Worm (Caenorhabditis elegans) whole organism, L3 larva: Measurements from ENCODE around the gene ZK795.2.
A peak's percentile ranks its signal among the peaks of the same experiment; 100 is the strongest.

Source experiments
- R02D3.7 ChIP-seq: fragments of 150-350 bp; optimal IDR thresholded peaks from 2 replicates; lab custom pipeline; 2014; ENCODE audit warnings: missing biosample characterization, missing genetic modification characterization
- ZK546.5 ChIP-seq: sonication (generic microtip); optimal IDR thresholded peaks from 2 replicates; lab custom pipeline; 2017; ENCODE audit warnings: missing biosample characterization, missing genetic modification characterization
- ama-1 ChIP-seq: fragments of 150-350 bp; optimal IDR thresholded peaks from 2 replicates; lab custom pipeline; 2018
- ceh-28 ChIP-seq: fragments of 150-350 bp; optimal IDR thresholded peaks from 2 replicates; lab custom pipeline; 2014; ENCODE audit warnings: missing biosample characterization, missing genetic modification reagents, missing genetic modification characterization
- ceh-82 ChIP-seq: fragments of 150-350 bp; optimal IDR thresholded peaks from 2 replicates; lab custom pipeline; 2014; ENCODE audit warnings: missing biosample characterization, missing genetic modification characterization
- daf-12 ChIP-seq: fragments of 150-350 bp; optimal IDR thresholded peaks from 2 replicates; lab custom pipeline; 2014; ENCODE audit warnings: missing biosample characterization, missing genetic modification reagents, missing genetic modification characterization
- egl-27 ChIP-seq: sonication (generic microtip); optimal IDR thresholded peaks from 4 replicates; lab custom pipeline; 2017; ENCODE audit warnings: missing biosample characterization, missing genetic modification reagents, missing genetic modification characterization
- egl-5 ChIP-seq: fragments of 150-350 bp; optimal IDR thresholded peaks from 2 replicates; lab custom pipeline; 2017; ENCODE audit warnings: missing biosample characterization, missing genetic modification reagents, missing genetic modification characterization, inconsistent platforms
- elt-1 ChIP-seq: fragments of 150-350 bp; optimal IDR thresholded peaks from 2 replicates; lab custom pipeline; 2014; ENCODE audit warnings: missing biosample characterization, missing genetic modification characterization
- elt-2 ChIP-seq: sonication (generic microtip); optimal IDR thresholded peaks from 2 replicates; lab custom pipeline; 2016; ENCODE audit warnings: missing genetic modification reagents, mild to moderate bottlenecking, missing genetic modification characterization, missing compliant biosample characterization
- elt-3 ChIP-seq, 3 experiments: fragments of 150-350 bp in 1 of 3; sonication (generic microtip) in 2 of 3; optimal IDR thresholded peaks; 2 replicates in 2 of 3; 4 replicates in 1 of 3; lab custom pipeline; 2014 to 2017; ENCODE audit warnings: missing biosample characterization in 3 of 3, missing genetic modification characterization in 3 of 3
- eor-1 ChIP-seq, 2 experiments: fragments of 150-350 bp; optimal IDR thresholded peaks; 2 replicates each; lab custom pipeline; 2014 to 2018; ENCODE audit warnings: missing biosample characterization in 2 of 2, missing genetic modification characterization in 2 of 2
- fkh-10 ChIP-seq: sonication (generic microtip); optimal IDR thresholded peaks from 2 replicates; lab custom pipeline; 2017; ENCODE audit warnings: missing biosample characterization, missing genetic modification reagents, missing genetic modification characterization
- fkh-2 ChIP-seq: fragments of 150-350 bp; optimal IDR thresholded peaks from 2 replicates; lab custom pipeline; 2014; ENCODE audit warnings: missing biosample characterization, missing genetic modification reagents, missing genetic modification characterization
- fos-1 ChIP-seq: fragments of 150-350 bp; optimal IDR thresholded peaks from 2 replicates; lab custom pipeline; 2014; ENCODE audit warnings: missing biosample characterization, missing genetic modification characterization
- hmg-11 ChIP-seq: sonication (generic microtip); optimal IDR thresholded peaks from 2 replicates; lab custom pipeline; 2016; ENCODE audit warnings: missing genetic modification characterization, missing compliant biosample characterization
- jun-1 ChIP-seq: fragments of 150-350 bp; optimal IDR thresholded peaks from 2 replicates; lab custom pipeline; 2014; ENCODE audit warnings: missing biosample characterization, missing genetic modification reagents, missing genetic modification characterization
- lin-15B ChIP-seq: fragments of 150-350 bp; optimal IDR thresholded peaks from 2 replicates; lab custom pipeline; 2014; ENCODE audit warnings: missing biosample characterization, missing genetic modification characterization
- lin-39 ChIP-seq: fragments of 150-350 bp; optimal IDR thresholded peaks from 2 replicates; lab custom pipeline; 2018; ENCODE audit warnings: missing biosample characterization, missing genetic modification reagents, missing genetic modification characterization
- mml-1 ChIP-seq: fragments of 150-350 bp; sonication (generic microtip); optimal IDR thresholded peaks from 3 replicates; lab custom pipeline; 2014; ENCODE audit warnings: missing biosample characterization, missing genetic modification characterization
- nfya-1 ChIP-seq: sonication (generic microtip); optimal IDR thresholded peaks from 2 replicates; lab custom pipeline; 2017; ENCODE audit warnings: missing genetic modification characterization, mild to moderate bottlenecking, missing compliant biosample characterization, antibody characterized with exemption, moderate library complexity; ENCODE audit not compliant: insufficient read depth
- nhr-11 ChIP-seq: fragments of 150-350 bp; optimal IDR thresholded peaks from 2 replicates; lab custom pipeline; 2014; ENCODE audit warnings: missing biosample characterization, missing genetic modification characterization
- nhr-12 ChIP-seq: fragments of 150-350 bp; optimal IDR thresholded peaks from 2 replicates; lab custom pipeline; 2014; ENCODE audit warnings: missing biosample characterization, missing genetic modification characterization
- nhr-23 ChIP-seq: fragments of 150-350 bp; optimal IDR thresholded peaks from 2 replicates; lab custom pipeline; 2014; ENCODE audit warnings: missing biosample characterization, missing genetic modification reagents, missing genetic modification characterization
- nhr-237 ChIP-seq: fragments of 150-350 bp; optimal IDR thresholded peaks from 2 replicates; lab custom pipeline; 2014; ENCODE audit warnings: missing biosample characterization, missing genetic modification characterization
- nhr-25 ChIP-seq: sonication (generic microtip); optimal IDR thresholded peaks from 2 replicates; lab custom pipeline; 2017; ENCODE audit warnings: missing biosample characterization, missing genetic modification characterization
- nhr-43 ChIP-seq: sonication (generic microtip); optimal IDR thresholded peaks from 2 replicates; lab custom pipeline; 2016; ENCODE audit warnings: mild to moderate bottlenecking, missing genetic modification characterization, missing compliant biosample characterization; ENCODE audit not compliant: poor library complexity, severe bottlenecking
- nhr-67 ChIP-seq: fragments of 150-350 bp; optimal IDR thresholded peaks from 2 replicates; lab custom pipeline; 2014; ENCODE audit warnings: missing biosample characterization, missing genetic modification characterization
- nhr-76 ChIP-seq: fragments of 150-350 bp; sonication (generic microtip); optimal IDR thresholded peaks from 5 replicates; lab custom pipeline; 2014; ENCODE audit warnings: missing biosample characterization, missing genetic modification characterization
- nhr-77 ChIP-seq: fragments of 150-350 bp; optimal IDR thresholded peaks from 2 replicates; lab custom pipeline; 2014; ENCODE audit warnings: missing biosample characterization, missing genetic modification characterization
- pha-4 ChIP-seq: fragments of 150-350 bp; optimal IDR thresholded peaks from 2 replicates; lab custom pipeline; 2014; ENCODE audit warnings: missing biosample characterization, missing genetic modification reagents, missing genetic modification characterization
- pqm-1 ChIP-seq: fragments of 150-350 bp; optimal IDR thresholded peaks from 2 replicates; lab custom pipeline; 2017; ENCODE audit warnings: missing biosample characterization, missing genetic modification characterization, inconsistent platforms
- sea-2 ChIP-seq: fragments of 150-350 bp; sonication (generic microtip); optimal IDR thresholded peaks from 4 replicates; lab custom pipeline; 2014; ENCODE audit warnings: missing biosample characterization, missing genetic modification reagents, missing genetic modification characterization
- snpc-4 ChIP-seq: fragments of 150-350 bp; optimal IDR thresholded peaks from 2 replicates; lab custom pipeline; 2014; ENCODE audit warnings: missing biosample characterization, missing genetic modification characterization
- unc-39 ChIP-seq: sonication (generic microtip); optimal IDR thresholded peaks from 4 replicates; lab custom pipeline; 2017; ENCODE audit warnings: missing biosample characterization, missing genetic modification characterization
- unc-62 ChIP-seq: fragments of 150-350 bp; sonication (generic microtip); optimal IDR thresholded peaks from 4 replicates; lab custom pipeline; 2014; ENCODE audit warnings: missing biosample characterization, missing genetic modification reagents, missing genetic modification characterization
- ztf-11 ChIP-seq: fragments of 150-350 bp; optimal IDR thresholded peaks from 2 replicates; lab custom pipeline; 2014; ENCODE audit warnings: missing biosample characterization, missing genetic modification characterization
- ztf-4 ChIP-seq: fragments of 150-350 bp; optimal IDR thresholded peaks from 2 replicates; lab custom pipeline; 2014; ENCODE audit warnings: missing biosample characterization, missing genetic modification characterization

ZK795.2 gene

DNA sequence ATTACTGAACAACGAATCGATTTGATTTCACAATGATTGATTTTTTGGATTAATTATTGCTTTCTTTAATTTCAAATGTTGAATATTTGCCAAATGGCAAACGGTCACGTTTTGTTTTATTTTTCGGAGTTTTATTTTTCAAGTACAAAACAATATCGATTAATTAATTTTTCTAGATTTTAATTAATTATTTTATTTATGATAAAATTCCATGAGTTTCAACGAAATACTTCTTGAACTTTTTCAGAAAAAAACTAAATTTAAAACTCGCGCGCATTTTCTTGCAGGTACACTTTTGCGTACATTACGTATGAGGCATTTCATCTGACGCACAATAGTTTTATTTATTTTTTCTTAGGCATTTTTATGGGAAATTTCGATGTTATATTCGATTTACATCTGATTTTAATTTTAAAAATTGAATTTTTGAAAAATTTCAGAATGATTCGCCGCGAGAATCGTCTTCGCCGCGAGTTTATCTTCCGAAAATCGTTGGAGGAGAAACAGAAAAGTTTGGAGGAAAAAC is at the start of gene ZK795.2, which contains the start of gene ZK795.3:
TSS of gene ZK795.2 (minus strand) at position 51 of the 526 bp plus-strand sequence.
TSS of gene ZK795.3 (plus strand) at position 441 of the 526 bp plus-strand sequence.
- TF ChIP-seq elt-2 (tag; lab: Kevin White, UChicago) (peak; percentile 6), elt-1 (tag; lab: Kevin White, UChicago) (no peak), pha-4 (peak; percentile 90), ceh-28 (tag; lab: Kevin White, UChicago) (peak; percentile 37), eor-1 (tag; optimal IDR thresholded peaks at IDR 0.05; lab: Kevin White, UChicago) (peak in 1 of 2 experiments; percentile 18), nhr-43 (tag; lab: Kevin White, UChicago) (peak; percentile 18), daf-12 (tag; lab: Kevin White, UChicago) (no peak), lin-15B (peak; percentile 39), hmg-11 (tag; lab: Kevin White, UChicago) (peak; percentile 61), elt-3 (tag; optimal IDR thresholded peaks at IDR 0.05; lab: Kevin White, UChicago) (no peak), nhr-12 (tag; lab: Kevin White, UChicago) (no peak), ceh-82 (tag; lab: Kevin White, UChicago) (no peak), nfya-1 (tag; lab: Kevin White, UChicago) (peak; percentile 71), snpc-4 (tag; lab: Kevin White, UChicago) (peak; percentile 47), nhr-23 (tag; lab: Kevin White, UChicago) (peak; percentile 53), ztf-11 (tag; lab: Kevin White, UChicago) (no peak)

DNA sequence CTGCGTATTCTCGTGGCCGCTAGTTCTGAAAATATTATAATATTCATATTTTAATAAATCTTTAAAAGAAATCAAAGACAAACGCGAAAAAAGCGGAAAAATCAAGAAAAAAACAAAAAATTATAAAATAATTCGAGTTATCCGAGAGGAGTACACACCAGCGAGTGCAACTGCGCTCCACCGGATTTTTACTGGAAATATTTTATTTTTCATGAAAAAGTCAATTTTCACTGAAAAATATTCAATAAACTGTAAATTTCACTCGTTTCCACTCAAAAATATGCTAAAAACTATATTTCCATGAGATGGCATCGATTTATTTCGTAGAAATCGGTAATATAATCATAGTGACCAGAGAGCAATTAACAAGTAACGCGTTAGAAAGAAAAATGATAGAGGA is 46.6 kb upstream of the ZK795.2 start, which contains the start of gene Y55D9A.2:
TSS of gene Y55D9A.2 (minus strand) at position 31 of the 400 bp plus-strand sequence.
- peak; percentile 11 for TF ChIP-seq nhr-25 (tag; lab: Kevin White, UChicago)
- no peak for TF ChIP-seq nhr-77 (tag; lab: Kevin White, UChicago)
- no peak for TF ChIP-seq ama-1 (lab: Kevin White, UChicago)
- TF ChIP-seq elt-2 (tag; lab: Kevin White, UChicago), result peak; percentile 14
- TF ChIP-seq ceh-28 (tag; lab: Kevin White, UChicago), result no peak
- TF ChIP-seq pha-4, result peak; percentile 57
- TF ChIP-seq egl-5 (tag; lab: Kevin White, UChicago), result no peak
- TF ChIP-seq mml-1 (tag; lab: Kevin White, UChicago), result no peak
- TF ChIP-seq lin-15B, result peak; percentile 79
- TF ChIP-seq fos-1 (tag; lab: Kevin White, UChicago), result no peak
- no peak for TF ChIP-seq fkh-2 (tag; lab: Kevin White, UChicago)
- peak; percentile 38 for TF ChIP-seq nfya-1 (tag; lab: Kevin White, UChicago)
- no peak for TF ChIP-seq unc-62 (GFP tag; lab: Kevin White, UChicago)
- no peak for TF ChIP-seq nhr-237 (tag; lab: Kevin White, UChicago)
- TF ChIP-seq nhr-12 (tag; lab: Kevin White, UChicago), result no peak
- no peak for TF ChIP-seq elt-3 (tag; optimal IDR thresholded peaks at IDR 0.05; lab: Kevin White, UChicago)
- no peak for TF ChIP-seq ceh-82 (tag; lab: Kevin White, UChicago)
- no peak for TF ChIP-seq hmg-11 (tag; lab: Kevin White, UChicago)
- no peak for TF ChIP-seq fkh-10
- peak; percentile 15 for TF ChIP-seq snpc-4 (tag; lab: Kevin White, UChicago)

DNA sequence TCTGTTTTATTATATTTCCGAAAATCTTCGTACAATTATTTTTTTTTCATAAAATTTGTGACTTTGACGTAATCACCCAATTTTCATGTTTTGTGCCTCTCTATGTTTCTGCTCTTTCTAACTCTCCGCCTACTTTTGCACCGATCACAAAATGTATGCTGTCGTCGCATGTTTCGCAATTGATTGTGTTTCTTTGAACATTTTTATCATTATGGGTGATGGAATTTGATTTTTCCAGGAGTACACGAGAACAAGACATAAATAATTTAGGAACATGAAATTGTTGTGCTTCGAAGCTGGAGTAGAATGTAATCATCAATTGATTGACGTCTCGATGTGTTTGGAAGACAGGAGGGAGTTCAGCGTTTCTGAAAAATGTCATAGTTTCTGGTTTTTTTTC is 42.2 kb upstream of the ZK795.2 start:
- TF ChIP-seq nhr-76 (tag; lab: Kevin White, UChicago), result no peak
- TF ChIP-seq nhr-12 (tag; lab: Kevin White, UChicago), result no peak
- no peak for TF ChIP-seq ama-1 (lab: Kevin White, UChicago)
- TF ChIP-seq sea-2 (GFP tag; lab: Kevin White, UChicago), result no peak
- no peak for TF ChIP-seq daf-12 (tag; lab: Kevin White, UChicago)
- TF ChIP-seq egl-5 (tag; lab: Kevin White, UChicago), result no peak
- peak; percentile 18 for TF ChIP-seq jun-1 (tag; lab: Kevin White, UChicago)
- TF ChIP-seq unc-39 (tag; lab: Kevin White, UChicago), result no peak
- no peak for TF ChIP-seq fos-1 (tag; lab: Kevin White, UChicago)
- TF ChIP-seq pha-4, result no peak
- no peak for TF ChIP-seq lin-39 (tag; lab: Kevin White, UChicago)
- no peak for TF ChIP-seq nhr-67
- no peak for TF ChIP-seq snpc-4 (tag; lab: Kevin White, UChicago)
- no peak for TF ChIP-seq ztf-4 (tag; lab: Kevin White, UChicago)
- no peak for TF ChIP-seq ZK546.5 (tag; lab: Kevin White, UChicago)
- no peak for TF ChIP-seq ztf-11 (tag; lab: Kevin White, UChicago)
- no peak for TF ChIP-seq egl-27 (tag; lab: Kevin White, UChicago)
- TF ChIP-seq nhr-11 (tag; lab: Kevin White, UChicago), result no peak
- peak; percentile 94 for TF ChIP-seq pqm-1 (tag; lab: Kevin White, UChicago)
- no peak for TF ChIP-seq eor-1 (tag; optimal IDR thresholded peaks at IDR 0.05; lab: Kevin White, UChicago)
- TF ChIP-seq elt-2 (tag; lab: Kevin White, UChicago), result peak; percentile 94
- TF ChIP-seq lin-15B, result no peak
- no peak for TF ChIP-seq ceh-28 (tag; lab: Kevin White, UChicago)
- TF ChIP-seq R02D3.7 (tag; lab: Kevin White, UChicago), result no peak
- TF ChIP-seq ceh-82 (tag; lab: Kevin White, UChicago), result no peak
